Worm (Caenorhabditis elegans): ENCODE data around the gene ctns-1.

The ctns-1 gene

DNA sequence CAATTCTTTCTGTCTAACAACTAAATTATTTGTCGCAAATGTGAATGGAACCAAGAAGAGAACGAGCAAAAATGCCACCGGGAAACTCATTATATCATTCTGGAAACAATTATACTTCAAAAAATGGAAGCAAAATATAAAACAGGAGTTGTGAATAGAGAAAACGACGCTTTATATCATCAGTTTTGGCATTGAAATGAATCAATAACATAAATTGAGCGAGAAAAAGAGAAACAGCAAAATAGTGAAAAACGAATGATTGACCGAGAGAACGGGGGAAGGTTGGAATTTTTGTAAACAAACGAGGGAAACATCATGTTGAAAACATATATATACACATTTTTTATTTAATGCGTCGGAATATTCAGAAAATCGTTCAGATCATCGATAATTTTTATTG, at the start of gene ctns-1:
Gene ctns-1 (minus strand): TSS at position 101 of the 400 bp plus-strand sequence.
- TF ChIP-seq ama-1 (optimal IDR thresholded peaks at IDR 0.05) (no peak), hmbx-1 (tag; optimal IDR thresholded peaks at IDR 0.05) (no peak), ceh-36 (tag; optimal IDR thresholded peaks at IDR 0.05) (no peak), scrt-1 (GFP tag; IDR thresholded peaks at IDR 0.05) (no peak), B0310.2 (tag; optimal IDR thresholded peaks at IDR 0.05) (no peak), ceh-13 (GFP tag; optimal IDR thresholded peaks at IDR 0.05) (no peak), tbx-11 (GFP tag; IDR thresholded peaks at IDR 0.05) (no peak), hmg-4 (GFP tag; optimal IDR thresholded peaks at IDR 0.05) (no peak), ets-7 (tag; optimal IDR thresholded peaks at IDR 0.05) (no peak), tbx-37 (GFP tag; conservative IDR thresholded peaks at IDR 0.05) (no peak), hnd-1 (tag; optimal IDR thresholded peaks at IDR 0.05) (no peak), pes-1 (GFP tag; IDR thresholded peaks at IDR 0.05) (no peak), aly-1 (tag; optimal IDR thresholded peaks at IDR 0.05) (no peak), flt-1 (GFP tag; IDR thresholded peaks at IDR 0.05) (no peak), tra-4 (tag; optimal IDR thresholded peaks at IDR 0.05) (no peak), F13C5.2 (tag; optimal IDR thresholded peaks at IDR 0.05) (no peak), sea-1 (GFP tag; conservative IDR thresholded peaks at IDR 0.05) (no peak)

DNA sequence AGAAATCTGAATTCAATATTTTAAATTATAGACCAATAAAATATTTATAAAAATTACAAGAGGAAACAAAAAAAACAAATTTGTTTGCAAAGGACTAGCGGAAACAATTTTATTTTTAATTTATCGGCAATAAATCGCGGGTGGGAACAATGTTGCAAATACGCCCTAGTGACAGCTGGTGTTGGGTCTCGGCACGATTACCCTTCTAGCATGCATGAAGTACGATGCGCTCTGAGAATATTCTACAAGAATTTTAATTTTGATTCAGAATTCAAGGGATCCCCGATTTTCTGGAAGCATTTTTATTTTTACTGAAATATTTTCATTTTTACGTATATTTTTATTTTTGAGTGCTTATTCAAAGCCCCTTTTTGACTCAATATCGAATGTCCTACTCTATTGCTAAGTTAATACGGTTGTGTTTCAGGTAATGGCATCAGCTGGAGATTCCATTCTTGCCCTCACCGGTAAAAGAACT, 48.3 kb upstream of the ctns-1 start, which contains the start of the genes mig-5 and cct-1:
Gene mig-5 (minus strand): TSS at position 8 of the 478 bp plus-strand sequence.
Gene cct-1 (plus strand): TSS at position 428 of the 478 bp plus-strand sequence.
- TF ChIP-seq F13C5.2 (tag; optimal IDR thresholded peaks at IDR 0.05) (peak; percentile 85), hmbx-1 (tag; optimal IDR thresholded peaks at IDR 0.05) (no peak), hmg-4 (GFP tag; optimal IDR thresholded peaks at IDR 0.05) (peak; percentile 31), pes-1 (GFP tag; IDR thresholded peaks at IDR 0.05) (no peak), ama-1 (optimal IDR thresholded peaks at IDR 0.05) (no peak), flt-1 (GFP tag; IDR thresholded peaks at IDR 0.05) (peak; percentile 48; the same call in 1 of the 2 replicates), tra-4 (tag; optimal IDR thresholded peaks at IDR 0.05) (no peak), tbx-37 (GFP tag; conservative IDR thresholded peaks at IDR 0.05) (no peak), tbx-11 (GFP tag; IDR thresholded peaks at IDR 0.05) (no peak), aly-1 (tag; optimal IDR thresholded peaks at IDR 0.05) (no peak), sea-1 (GFP tag; conservative IDR thresholded peaks at IDR 0.05) (no peak), scrt-1 (GFP tag; IDR thresholded peaks at IDR 0.05) (no peak), ets-7 (tag; optimal IDR thresholded peaks at IDR 0.05) (no peak), ceh-36 (tag; optimal IDR thresholded peaks at IDR 0.05) (no peak), hnd-1 (tag; optimal IDR thresholded peaks at IDR 0.05) (no peak)

DNA sequence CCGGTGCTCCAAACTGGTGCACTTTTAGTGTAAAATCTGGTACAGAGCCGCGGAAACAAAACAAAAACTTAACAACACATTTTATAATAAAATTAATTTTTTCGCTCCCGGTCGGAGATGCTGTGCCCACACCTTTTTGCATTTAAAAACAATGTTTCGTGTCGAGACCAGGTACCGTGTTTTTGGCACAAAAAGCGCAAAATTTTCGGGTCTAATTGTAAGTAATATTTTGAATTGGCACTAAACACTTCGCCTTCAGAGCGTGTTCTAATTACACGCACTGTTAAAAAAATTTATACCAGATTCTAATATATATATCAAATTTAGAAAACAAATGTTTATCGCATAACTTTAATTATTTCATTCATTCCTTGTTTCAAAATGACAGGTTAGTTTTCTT, 44.7 kb upstream of the ctns-1 start, which contains the start of gene dylt-3:
Gene dylt-3 (plus strand): TSS at position 301 of the 400 bp plus-strand sequence.
- TF ChIP-seq hnd-1 (tag; optimal IDR thresholded peaks at IDR 0.05) (no peak), ets-7 (tag; optimal IDR thresholded peaks at IDR 0.05) (no peak), tbx-11 (GFP tag; IDR thresholded peaks at IDR 0.05) (no peak), aly-1 (tag; optimal IDR thresholded peaks at IDR 0.05) (no peak), hmg-4 (GFP tag; optimal IDR thresholded peaks at IDR 0.05) (no peak), tbx-37 (GFP tag; conservative IDR thresholded peaks at IDR 0.05) (no peak), hmbx-1 (tag; optimal IDR thresholded peaks at IDR 0.05) (no peak), ama-1 (optimal IDR thresholded peaks at IDR 0.05) (no peak), scrt-1 (GFP tag; IDR thresholded peaks at IDR 0.05) (no peak), pes-1 (GFP tag; IDR thresholded peaks at IDR 0.05) (no peak), F13C5.2 (tag; optimal IDR thresholded peaks at IDR 0.05) (no peak)

DNA sequence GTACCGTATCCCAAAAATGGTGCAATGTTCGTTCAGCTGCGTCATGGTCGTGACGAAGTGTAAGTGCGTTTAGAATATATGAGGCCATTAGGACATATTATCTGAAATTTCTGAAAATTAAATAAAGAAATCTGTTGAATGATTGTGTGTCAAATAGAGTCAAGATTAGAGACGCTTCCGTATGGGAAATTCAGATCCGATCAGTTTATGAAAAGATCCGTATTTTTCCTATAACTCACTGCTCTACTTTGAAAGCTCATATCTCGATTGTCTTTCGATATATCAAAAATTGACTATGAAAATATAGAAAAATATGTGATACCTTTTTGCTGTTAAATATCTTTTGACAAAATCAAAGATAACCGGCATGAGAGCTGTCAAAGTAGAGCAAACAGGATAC, 43.6 kb upstream of the ctns-1 start, which contains the start of gene T05C12.4:
Gene T05C12.4 (minus strand): TSS at position 101 of the 400 bp plus-strand sequence.
- TF ChIP-seq pes-1 (GFP tag; IDR thresholded peaks at IDR 0.05) (no peak), sea-1 (GFP tag; conservative IDR thresholded peaks at IDR 0.05) (no peak), scrt-1 (GFP tag; IDR thresholded peaks at IDR 0.05) (no peak), tra-4 (tag; optimal IDR thresholded peaks at IDR 0.05) (no peak), ceh-36 (tag; optimal IDR thresholded peaks at IDR 0.05) (no peak), tbx-11 (GFP tag; IDR thresholded peaks at IDR 0.05) (no peak)

DNA sequence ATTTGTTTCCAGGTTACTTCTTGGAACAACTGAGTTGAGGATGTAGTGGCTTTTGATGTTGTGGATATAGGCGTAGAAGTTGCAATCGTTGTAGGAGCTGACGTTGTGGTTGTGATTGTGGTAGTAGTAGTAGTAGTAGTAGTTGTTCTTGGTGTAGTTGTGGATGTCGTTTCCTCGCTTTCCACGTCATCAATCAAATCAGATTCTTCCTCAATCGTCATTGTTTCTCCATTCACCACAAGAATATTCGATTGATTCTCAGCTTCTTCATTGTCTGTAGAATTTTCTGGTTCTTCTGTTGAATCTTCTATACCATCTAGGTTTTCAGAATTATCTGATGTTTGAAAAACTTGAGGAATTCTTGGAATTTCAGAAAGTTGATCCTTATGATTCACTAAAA, 41.9 kb upstream of the ctns-1 start:
- TF ChIP-seq sea-1 (GFP tag; conservative IDR thresholded peaks at IDR 0.05) (no peak), ama-1 (optimal IDR thresholded peaks at IDR 0.05) (no peak), ets-7 (tag; optimal IDR thresholded peaks at IDR 0.05) (no peak)

DNA sequence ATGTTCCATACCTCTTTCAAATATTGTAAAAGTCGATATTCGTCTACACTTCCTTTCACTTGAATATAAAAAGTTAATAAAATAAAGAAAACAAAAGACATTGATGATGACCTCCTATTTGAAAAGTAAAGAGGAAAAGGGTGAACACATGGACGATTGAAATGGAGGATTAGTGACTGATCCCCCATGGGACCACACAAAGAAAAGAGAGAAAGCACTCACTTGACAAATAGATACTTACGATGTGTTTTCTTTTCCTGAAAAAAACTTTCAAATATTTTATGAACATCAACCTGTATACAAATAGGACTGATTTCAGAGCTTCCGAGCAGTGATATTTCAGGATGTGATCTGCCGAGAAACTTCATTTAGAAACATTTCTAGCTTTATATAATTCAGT, 40.4 kb upstream of the ctns-1 start, which contains the start of gene acr-14:
Gene acr-14 (minus strand): TSS at position 101 of the 400 bp plus-strand sequence.
- TF ChIP-seq hmg-4 (GFP tag; optimal IDR thresholded peaks at IDR 0.05) = no peak
- TF ChIP-seq flt-1 (GFP tag; IDR thresholded peaks at IDR 0.05) = no peak
- TF ChIP-seq B0310.2 (tag; optimal IDR thresholded peaks at IDR 0.05) = no peak
- TF ChIP-seq hmbx-1 (tag; optimal IDR thresholded peaks at IDR 0.05) = no peak
- TF ChIP-seq aly-1 (tag; optimal IDR thresholded peaks at IDR 0.05) = no peak
- no peak for TF ChIP-seq tbx-11 (GFP tag; IDR thresholded peaks at IDR 0.05)
- TF ChIP-seq pes-1 (GFP tag; IDR thresholded peaks at IDR 0.05) = no peak
- no peak for TF ChIP-seq scrt-1 (GFP tag; IDR thresholded peaks at IDR 0.05)

DNA sequence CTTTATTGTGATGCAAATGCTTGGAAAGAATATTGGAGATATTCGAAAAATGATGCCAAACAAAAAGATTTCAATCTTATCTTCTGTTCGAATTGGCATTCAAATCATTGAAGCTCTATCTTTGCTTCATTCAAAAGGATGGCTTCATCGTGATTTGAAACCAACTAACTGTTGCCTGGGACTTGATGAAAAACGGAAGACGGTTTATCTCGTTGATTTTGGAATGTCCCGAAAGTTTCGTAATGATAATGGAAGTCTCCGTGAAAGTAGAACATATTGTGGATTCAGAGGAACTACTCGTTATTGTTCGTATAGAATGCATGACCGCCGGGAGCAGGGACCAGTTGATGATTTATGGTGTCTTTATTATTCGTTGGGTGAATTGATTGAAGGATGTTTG, 37.4 kb upstream of the ctns-1 start:
- no peak for TF ChIP-seq pes-1 (GFP tag; IDR thresholded peaks at IDR 0.05)
- TF ChIP-seq hnd-1 (tag; optimal IDR thresholded peaks at IDR 0.05) = no peak
- no peak for TF ChIP-seq hmbx-1 (tag; optimal IDR thresholded peaks at IDR 0.05)
- TF ChIP-seq scrt-1 (GFP tag; IDR thresholded peaks at IDR 0.05) = no peak
- TF ChIP-seq tbx-37 (GFP tag; conservative IDR thresholded peaks at IDR 0.05) = no peak

DNA sequence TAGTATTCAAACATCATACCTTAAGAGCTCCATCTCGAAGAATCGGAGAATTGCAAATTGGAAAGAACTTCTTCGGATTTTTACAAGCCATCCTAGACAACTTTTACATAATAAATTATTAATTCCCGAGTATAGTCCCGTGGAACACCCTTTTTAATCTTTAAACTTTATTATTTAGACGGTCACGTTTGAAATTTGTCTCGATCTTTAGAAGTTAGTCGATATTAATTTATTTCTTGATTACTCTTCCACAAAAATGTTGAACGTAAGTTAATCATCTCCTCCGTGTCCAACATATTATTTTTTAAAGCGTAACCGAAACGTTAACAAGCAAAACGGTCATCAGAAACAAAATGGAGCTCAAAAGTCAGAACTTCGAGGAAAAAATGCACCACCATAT, 36.7 kb upstream of the ctns-1 start, which contains the start of the genes decr-1.3 and T05C12.1:
Gene decr-1.3 (minus strand): TSS at position 101 of the 400 bp plus-strand sequence.
Gene T05C12.1 (plus strand): TSS at position 232 of the 400 bp plus-strand sequence.
- TF ChIP-seq pes-1 (GFP tag; IDR thresholded peaks at IDR 0.05) (no peak), hmbx-1 (tag; optimal IDR thresholded peaks at IDR 0.05) (no peak), tbx-37 (GFP tag; conservative IDR thresholded peaks at IDR 0.05) (no peak), ceh-13 (GFP tag; optimal IDR thresholded peaks at IDR 0.05) (no peak), hmg-4 (GFP tag; optimal IDR thresholded peaks at IDR 0.05) (no peak), ceh-36 (tag; optimal IDR thresholded peaks at IDR 0.05) (no peak), ets-7 (tag; optimal IDR thresholded peaks at IDR 0.05) (no peak), hnd-1 (tag; optimal IDR thresholded peaks at IDR 0.05) (no peak), sea-1 (GFP tag; conservative IDR thresholded peaks at IDR 0.05) (no peak), tbx-11 (GFP tag; IDR thresholded peaks at IDR 0.05) (no peak), ama-1 (optimal IDR thresholded peaks at IDR 0.05) (no peak), tra-4 (tag; optimal IDR thresholded peaks at IDR 0.05) (no peak), scrt-1 (GFP tag; IDR thresholded peaks at IDR 0.05) (no peak), B0310.2 (tag; optimal IDR thresholded peaks at IDR 0.05) (no peak), F13C5.2 (tag; optimal IDR thresholded peaks at IDR 0.05) (no peak), aly-1 (tag; optimal IDR thresholded peaks at IDR 0.05) (no peak)

Data from whole organism, early embryonic.